Worm (Caenorhabditis elegans): Measurements from ENCODE around the gene C09G9.1.

Gene C09G9.1

ce11 chrIV:8865343-8865742 lies at the start of gene C09G9.1:
Gene C09G9.1 (minus strand): TSS chrIV:8865485.
- TF ChIP-seq zfp-2 (tag; optimal IDR thresholded peaks at IDR 0.05) (no peak), nhr-28 (tag; optimal IDR thresholded peaks at IDR 0.05) (peak; percentile 51), nhr-76 (tag; optimal IDR thresholded peaks at IDR 0.05) (no peak), ZK546.5 (tag; optimal IDR thresholded peaks at IDR 0.05) (no peak), lin-39 (tag; optimal IDR thresholded peaks at IDR 0.05) (no peak), unc-62 (GFP tag; optimal IDR thresholded peaks at IDR 0.05 in 1 of 2) (peak in 1 of 2 experiments; percentile 51), unc-62 (tag; optimal IDR thresholded peaks at IDR 0.05) (no peak), dve-1 (tag; optimal IDR thresholded peaks at IDR 0.05; ENCODE audit: insufficient read depth) (peak; percentile 40), daf-16 (GFP tag; optimal IDR thresholded peaks at IDR 0.05) (no peak), daf-16 (tag; optimal IDR thresholded peaks at IDR 0.05) (peak; percentile 23), nhr-6 (tag; optimal IDR thresholded peaks at IDR 0.05) (no peak), ztf-11 (tag; optimal IDR thresholded peaks at IDR 0.05) (no peak), ctbp-1 (GFP tag; IDR thresholded peaks at IDR 0.05) (no peak), pqm-1 (tag; optimal IDR thresholded peaks at IDR 0.05) (peak; percentile 67), lir-3 (tag; optimal IDR thresholded peaks at IDR 0.05) (no peak), mep-1 (tag; optimal IDR thresholded peaks at IDR 0.05) (no peak)

DNA sequence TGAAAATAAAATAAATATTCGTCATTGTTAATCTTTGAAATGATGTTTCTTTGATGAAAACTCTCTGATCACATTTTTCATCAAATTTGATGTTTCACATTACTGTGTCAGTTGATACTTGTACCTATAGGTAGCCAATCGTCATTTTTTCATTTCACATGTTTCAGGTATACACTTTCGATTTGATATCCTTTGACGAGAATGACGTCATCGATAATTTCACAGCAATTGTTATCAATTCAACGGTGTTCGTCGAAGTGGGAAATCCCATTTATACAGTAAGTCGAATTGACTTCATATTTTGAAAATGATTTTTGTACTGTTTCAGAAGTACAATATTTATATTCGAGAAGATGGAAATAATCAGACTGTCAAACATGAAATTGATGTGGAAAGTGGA lies 48.9 kb upstream of the C09G9.1 start:
- TF ChIP-seq zip-2 (tag; optimal IDR thresholded peaks at IDR 0.05) (no peak), hlh-30 (tag; optimal IDR thresholded peaks at IDR 0.05; ENCODE audit: insufficient read depth) (peak; percentile 30), Y48G9A.11 (GFP tag; IDR thresholded peaks at IDR 0.05) (no peak)

- TF ChIP-seq unc-62 (GFP tag; optimal IDR thresholded peaks at IDR 0.05 in 1 of 2) (peak in 1 of 2 experiments; percentile 67), unc-62 (tag; optimal IDR thresholded peaks at IDR 0.05) (no peak), ZK337.2 (GFP tag; IDR thresholded peaks at IDR 0.05) (no peak)
Measured at ce11 chrIV:8906743-8907142, 41.5 kb upstream of the C09G9.1 start, which contains the start of gene C27B7.7. Gene C27B7.7 (plus strand): TSS chrIV:8907043.

- TF ChIP-seq hlh-11 (tag; optimal IDR thresholded peaks at IDR 0.05) (peak; percentile 3), aha-1 (tag) (peak; percentile 80), lin-38 (GFP tag; IDR thresholded peaks at IDR 0.05) (no peak), mxl-2 (GFP tag; conservative IDR thresholded peaks at IDR 0.05) (0 out of 2 replicates have a peak, but pooled peaks have one; percentile 36), zip-2 (tag; optimal IDR thresholded peaks at IDR 0.05) (no peak), nhr-25 (tag; optimal IDR thresholded peaks at IDR 0.05; ENCODE audit: borderline replicate concordance, insufficient read depth) (no peak), daf-8 (GFP tag; IDR thresholded peaks at IDR 0.05) (no peak), dmd-9 (GFP tag; IDR thresholded peaks at IDR 0.05) (no peak), hlh-30 (tag; optimal IDR thresholded peaks at IDR 0.05; ENCODE audit: insufficient read depth) (peak; percentile 56), F49E8.2 (tag; optimal IDR thresholded peaks at IDR 0.05; ENCODE audit: borderline replicate concordance) (no peak)
Measured at ce11 chrIV:8906164-8906563, 40.9 kb upstream of the C09G9.1 start, which contains the start of gene C27B7.6. Gene C27B7.6 (minus strand): TSS chrIV:8906345.

- TF ChIP-seq zag-1 (tag; optimal IDR thresholded peaks at IDR 0.05) = no peak
- peak; percentile 53 for TF ChIP-seq ama-1 (optimal IDR thresholded peaks at IDR 0.05)
Measured at ce11 chrIV:8901346-8901745, 36.1 kb upstream of the C09G9.1 start, which contains the start of gene C27B7.5. Gene C27B7.5 (plus strand): TSS chrIV:8901646.

ce11 chrIV:8893746-8894145 lies 28.5 kb upstream of the C09G9.1 start, which contains the start of gene rad-54.L2:
Gene rad-54.L2 (plus strand): TSS chrIV:8894077.
- TF ChIP-seq nhr-6 (tag; optimal IDR thresholded peaks at IDR 0.05) (peak; percentile 52), T20F7.1 (GFP tag; optimal IDR thresholded peaks at IDR 0.05) (peak; percentile 77), hlh-30 (tag; optimal IDR thresholded peaks at IDR 0.05; ENCODE audit: insufficient read depth) (peak; percentile 95), lin-15B (tag; optimal IDR thresholded peaks at IDR 0.05) (peak; percentile 15), dmd-6 (GFP tag; IDR thresholded peaks at IDR 0.05) (peak; percentile 41; the same call in 1 of the 2 replicates), jun-1 (tag; optimal IDR thresholded peaks at IDR 0.05) (no peak), unc-39 (tag; optimal IDR thresholded peaks at IDR 0.05) (no peak), fkh-10 (GFP tag; optimal IDR thresholded peaks at IDR 0.05) (peak; percentile 1), nhr-11 (tag; optimal IDR thresholded peaks at IDR 0.05) (peak; percentile 8), dmd-9 (GFP tag; IDR thresholded peaks at IDR 0.05) (no peak), nhr-48 (tag; optimal IDR thresholded peaks at IDR 0.05) (peak; percentile 35), nhr-28 (tag; optimal IDR thresholded peaks at IDR 0.05) (peak; percentile 59), hlh-11 (tag; optimal IDR thresholded peaks at IDR 0.05) (peak; percentile 66), pha-4 (GFP tag; IDR thresholded peaks at IDR 0.05) (peak; percentile 50; the same call in 1 of the 2 replicates), pha-4 (tag; optimal IDR thresholded peaks at IDR 0.05) (peak; percentile 97), mep-1 (tag; optimal IDR thresholded peaks at IDR 0.05) (peak; percentile 76), gei-8 (GFP tag; optimal IDR thresholded peaks at IDR 0.05) (no peak), mes-2 (tag; optimal IDR thresholded peaks at IDR 0.05; ENCODE audit: poor library complexity, severe bottlenecking) (peak; percentile 79), unc-130 (GFP tag; optimal IDR thresholded peaks at IDR 0.05) (peak; percentile 24)

Measured in whole organism, L4 larva.